Worm (Caenorhabditis elegans) whole organism, late embryonic: ENCODE measurements around the gene Y56A3A.28.

Experiments used
- C38D4.7 ChIP-seq: fragments of 200-800 bp; sonication (Bioruptor generic); optimal IDR thresholded peaks from 2 replicates; lab custom pipeline; 2018; ENCODE audit warnings: mild to moderate bottlenecking, missing genetic modification characterization, moderate library complexity, missing compliant biosample characterization
- ama-1 ChIP-seq: fragments of 150-350 bp; optimal IDR thresholded peaks from 2 replicates; lab custom pipeline; 2014
- ceh-18 ChIP-seq: sonication (generic microtip); optimal IDR thresholded peaks from 2 replicates; lab custom pipeline; 2016; ENCODE audit warnings: missing genetic modification characterization, missing compliant biosample characterization
- ceh-34 ChIP-seq: sonication (generic microtip); optimal IDR thresholded peaks from 2 replicates; lab custom pipeline; 2016; ENCODE audit warnings: mild to moderate bottlenecking, missing genetic modification characterization, missing compliant biosample characterization
- gmeb-2 ChIP-seq: sonication (generic microtip); optimal IDR thresholded peaks from 2 replicates; lab custom pipeline; 2016; ENCODE audit warnings: missing genetic modification characterization, inconsistent platforms, missing compliant biosample characterization
- lim-6 ChIP-seq: sonication (generic microtip); optimal IDR thresholded peaks from 2 replicates; lab custom pipeline; 2016; ENCODE audit warnings: missing genetic modification characterization, missing compliant biosample characterization
- lin-11 ChIP-seq: fragments of 200-800 bp; sonication (Bioruptor generic); optimal IDR thresholded peaks from 2 replicates; lab custom pipeline; 2018; ENCODE audit warnings: mild to moderate bottlenecking, missing genetic modification characterization, missing compliant biosample characterization
- pqm-1 ChIP-seq: sonication (generic microtip); optimal IDR thresholded peaks from 2 replicates; lab custom pipeline; 2016; ENCODE audit warnings: missing genetic modification characterization, missing compliant biosample characterization
- unc-3 ChIP-seq, 2 experiments: fragments of 200-800 bp in 1 of 2; sonication (Bioruptor generic) in 1 of 2; sonication (generic microtip) in 1 of 2; conservative IDR thresholded peaks in 1 of 2; optimal IDR thresholded peaks in 1 of 2; 2 replicates each; pipeline versions ENCODE4 v1.3.6 to Lab custom; 2016 to 2022; ENCODE audit warnings: missing compliant biosample characterization in 2 of 2, missing genetic modification characterization in 2 of 2, missing genetic modification reagents in 1 of 2

DNA sequence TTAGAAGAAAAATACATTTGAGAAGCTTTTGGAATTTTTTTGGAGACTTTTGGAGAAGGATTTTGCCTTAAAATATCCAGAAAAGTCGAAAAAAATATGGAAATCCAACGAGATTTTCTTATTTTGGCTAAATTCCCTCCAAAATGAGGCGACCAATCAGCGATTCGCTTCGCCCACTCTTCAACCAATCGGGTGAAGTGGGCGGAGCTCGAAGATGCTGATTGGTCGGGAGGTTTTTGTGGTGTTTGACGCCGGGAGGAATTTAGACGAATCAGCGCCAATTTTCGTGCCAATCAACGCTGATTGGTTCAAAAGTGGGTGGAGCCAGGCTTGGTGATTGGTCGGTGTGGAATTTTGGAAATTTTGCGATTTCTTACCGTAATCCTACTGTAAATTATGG, 9.6 kb upstream of the Y56A3A.28 start:
- TF ChIP-seq unc-3 (GFP tag; conservative IDR thresholded peaks at IDR 0.05; lab: Robert Waterston, UW): no peak
- no peak for TF ChIP-seq unc-3 (tag; optimal IDR thresholded peaks at IDR 0.05; lab: Kevin White, UChicago)
- no peak for TF ChIP-seq pqm-1 (tag; lab: Kevin White, UChicago)
- TF ChIP-seq ama-1 (lab: Kevin White, UChicago): no peak
- no peak for TF ChIP-seq ceh-34 (tag; lab: Kevin White, UChicago)
- TF ChIP-seq lim-6 (tag; lab: Kevin White, UChicago): no peak
- TF ChIP-seq C38D4.7 (GFP tag; lab: Kevin White, UChicago): no peak
- no peak for TF ChIP-seq ceh-18
- TF ChIP-seq gmeb-2 (tag; lab: Kevin White, UChicago): no peak
- TF ChIP-seq lin-11 (tag; lab: Kevin White, UChicago): no peak
